Worm (Caenorhabditis elegans) whole organism, L4 larva: ENCODE measurements around the gene irld-42.

Source experiments
- F44E2.7 ChIP-seq: fragments of 200-800 bp; sonication (Bioruptor generic); IDR thresholded peaks from 2 replicates; pipeline ENCODE4 v2.1.2; 2022; ENCODE audit warnings: missing genetic modification characterization, missing compliant biosample characterization
- dmd-8 ChIP-seq: fragments of 200-800 bp; sonication (Bioruptor generic); IDR thresholded peaks from 2 replicates; pipeline ENCODE4 v1.3.6; 2022; ENCODE audit warnings: missing genetic modification characterization, missing compliant biosample characterization

DNA sequence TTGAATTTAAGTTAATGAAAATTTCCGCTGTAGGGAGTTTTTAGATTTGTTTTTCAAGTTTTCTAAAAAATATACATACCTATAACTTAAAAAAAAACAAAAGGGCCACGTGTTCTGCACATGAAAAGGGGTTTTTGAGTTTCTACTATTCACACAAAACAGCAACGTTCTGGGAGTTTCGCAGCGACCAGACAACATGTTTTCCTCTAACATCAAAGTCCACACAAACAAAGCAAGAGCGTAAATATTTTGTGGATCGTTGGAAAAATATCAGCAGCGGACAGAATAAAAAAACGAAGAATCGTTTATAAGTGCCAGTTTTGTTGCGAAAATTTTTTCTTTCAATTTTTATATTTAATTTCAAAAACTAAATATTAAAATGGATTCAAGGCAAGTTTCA lies 24.4 kb upstream of the irld-42 start, which contains the start of gene alh-2:
- TF ChIP-seq F44E2.7 (GFP tag; lab: Robert Waterston, UW): no peak
- no peak for TF ChIP-seq dmd-8 (GFP tag; lab: Robert Waterston, UW)
